Worm (Caenorhabditis elegans) whole organism, mixed stage, embryonic: ENCODE data around the gene C27B7.7.
A peak's percentile ranks its signal among the peaks of the same experiment; 100 is the strongest.

Experiments used
- M03D4.4 ChIP-seq: sonication (generic microtip); optimal IDR thresholded peaks from 2 replicates; lab custom pipeline; 2017; ENCODE audit warnings: mild to moderate bottlenecking, missing genetic modification characterization, missing compliant biosample characterization
- blmp-1 ChIP-seq: fragments of 150-350 bp; optimal IDR thresholded peaks from 2 replicates; lab custom pipeline; 2014; ENCODE audit warnings: missing biosample characterization, missing genetic modification characterization
- ceh-39 ChIP-seq: fragments of 150-350 bp; optimal IDR thresholded peaks from 2 replicates; lab custom pipeline; 2014; ENCODE audit warnings: missing biosample characterization, missing genetic modification characterization
- ceh-43 ChIP-seq: fragments of 200-800 bp; sonication (Bioruptor generic); optimal IDR thresholded peaks from 2 replicates; lab custom pipeline; 2018; ENCODE audit warnings: mild to moderate bottlenecking, missing genetic modification characterization, moderate library complexity, missing compliant biosample characterization
- ceh-83 ChIP-seq: fragments of 200-800 bp; sonication (Bioruptor generic); optimal IDR thresholded peaks from 2 replicates; lab custom pipeline; 2018; ENCODE audit warnings: mild to moderate bottlenecking, missing genetic modification characterization, missing compliant biosample characterization
- ces-1 ChIP-seq: fragments of 150-350 bp; optimal IDR thresholded peaks from 2 replicates; lab custom pipeline; 2014; ENCODE audit warnings: missing biosample characterization, missing genetic modification reagents, missing genetic modification characterization
- cnd-1 ChIP-seq: fragments of 200-800 bp; sonication (Bioruptor generic); optimal IDR thresholded peaks from 2 replicates; lab custom pipeline; 2018; ENCODE audit warnings: mild to moderate bottlenecking, missing genetic modification characterization, missing compliant biosample characterization
- drap-1 ChIP-seq: fragments of 200-800 bp; sonication (Bioruptor generic); optimal IDR thresholded peaks from 3 replicates; lab custom pipeline; 2018; ENCODE audit warnings: mild to moderate bottlenecking, missing genetic modification characterization, missing compliant biosample characterization
- elt-1 ChIP-seq: sonication (generic microtip); optimal IDR thresholded peaks from 2 replicates; lab custom pipeline; 2017; ENCODE audit warnings: missing genetic modification characterization, mild to moderate bottlenecking, missing compliant biosample characterization, antibody characterized with exemption, moderate library complexity, borderline replicate concordance; ENCODE audit not compliant: insufficient read depth
- elt-3 ChIP-seq: fragments of 150-350 bp; optimal IDR thresholded peaks from 2 replicates; lab custom pipeline; 2014; ENCODE audit warnings: missing biosample characterization, missing genetic modification characterization
- flh-1 ChIP-seq: fragments of 200-800 bp; sonication (Bioruptor generic); optimal IDR thresholded peaks from 2 replicates; lab custom pipeline; 2018; ENCODE audit warnings: mild to moderate bottlenecking, missing genetic modification characterization, moderate library complexity, missing compliant biosample characterization
- ham-2 ChIP-seq: fragments of 200-800 bp; sonication (Bioruptor generic); optimal IDR thresholded peaks from 2 replicates; lab custom pipeline; 2018; ENCODE audit warnings: mild to moderate bottlenecking, missing genetic modification characterization, missing compliant biosample characterization
- hlh-1 ChIP-seq: fragments of 150-350 bp; optimal IDR thresholded peaks from 2 replicates; lab custom pipeline; 2014; ENCODE audit warnings: missing biosample characterization, missing genetic modification reagents, missing genetic modification characterization
- lin-13 ChIP-seq: fragments of 150-350 bp; optimal IDR thresholded peaks from 2 replicates; lab custom pipeline; 2014; ENCODE audit warnings: missing biosample characterization, missing genetic modification characterization
- lin-32 ChIP-seq: fragments of 200-800 bp; sonication (Bioruptor generic); optimal IDR thresholded peaks from 2 replicates; lab custom pipeline; 2018; ENCODE audit warnings: mild to moderate bottlenecking, missing genetic modification characterization, missing compliant biosample characterization
- lsy-2 ChIP-seq: fragments of 150-350 bp; optimal IDR thresholded peaks from 2 replicates; lab custom pipeline; 2014; ENCODE audit warnings: missing biosample characterization, missing genetic modification characterization
- mab-5 ChIP-seq: fragments of 150-350 bp; optimal IDR thresholded peaks from 2 replicates; lab custom pipeline; 2014; ENCODE audit warnings: missing biosample characterization, missing genetic modification characterization
- mep-1 ChIP-seq: fragments of 150-350 bp; optimal IDR thresholded peaks from 2 replicates; lab custom pipeline; 2017; ENCODE audit warnings: missing biosample characterization, missing genetic modification reagents, missing genetic modification characterization, inconsistent platforms
- mls-2 ChIP-seq: sonication (generic microtip); optimal IDR thresholded peaks from 2 replicates; lab custom pipeline; 2016; ENCODE audit warnings: mild to moderate bottlenecking, missing genetic modification characterization, moderate library complexity, missing compliant biosample characterization
- nhr-12 ChIP-seq: fragments of 150-350 bp; optimal IDR thresholded peaks from 2 replicates; lab custom pipeline; 2014; ENCODE audit warnings: missing biosample characterization, missing genetic modification characterization
- nhr-2 ChIP-seq: fragments of 150-350 bp; optimal IDR thresholded peaks from 2 replicates; lab custom pipeline; 2014; ENCODE audit warnings: missing biosample characterization, missing genetic modification characterization
- nhr-28 ChIP-seq: fragments of 150-350 bp; optimal IDR thresholded peaks from 2 replicates; lab custom pipeline; 2014; ENCODE audit warnings: missing biosample characterization, missing genetic modification characterization
- nhr-76 ChIP-seq: sonication (generic microtip); optimal IDR thresholded peaks from 2 replicates; lab custom pipeline; 2017; ENCODE audit warnings: missing biosample characterization, missing genetic modification characterization
- pha-4 ChIP-seq: fragments of 150-350 bp; optimal IDR thresholded peaks from 2 replicates; lab custom pipeline; 2018; ENCODE audit warnings: missing biosample characterization, missing genetic modification reagents, missing genetic modification characterization
- sem-2 ChIP-seq: fragments of 200-800 bp; sonication (Bioruptor generic); optimal IDR thresholded peaks from 2 replicates; lab custom pipeline; 2018; ENCODE audit warnings: mild to moderate bottlenecking, missing genetic modification characterization, missing compliant biosample characterization
- snpc-4 ChIP-seq: fragments of 150-350 bp; optimal IDR thresholded peaks from 2 replicates; lab custom pipeline; 2014; ENCODE audit warnings: missing biosample characterization, missing genetic modification characterization
- tbx-8 ChIP-seq: fragments of 200-800 bp; sonication (Bioruptor generic); optimal IDR thresholded peaks from 2 replicates; lab custom pipeline; 2018; ENCODE audit warnings: mild to moderate bottlenecking, missing genetic modification characterization, moderate library complexity, missing compliant biosample characterization
- unc-120 ChIP-seq: sonication (generic microtip); optimal IDR thresholded peaks from 2 replicates; lab custom pipeline; 2017; ENCODE audit warnings: missing genetic modification characterization, missing compliant biosample characterization; ENCODE audit not compliant: poor library complexity, severe bottlenecking
- unc-39 ChIP-seq: fragments of 150-350 bp; optimal IDR thresholded peaks from 2 replicates; lab custom pipeline; 2014; ENCODE audit warnings: missing biosample characterization, missing genetic modification characterization
- unc-62 ChIP-seq: fragments of 150-350 bp; optimal IDR thresholded peaks from 2 replicates; lab custom pipeline; 2014; ENCODE audit warnings: missing biosample characterization, missing genetic modification reagents, missing genetic modification characterization
- zip-8 ChIP-seq: fragments of 150-350 bp; optimal IDR thresholded peaks from 2 replicates; lab custom pipeline; 2014; ENCODE audit warnings: missing biosample characterization, missing genetic modification characterization

The C27B7.7 gene

DNA sequence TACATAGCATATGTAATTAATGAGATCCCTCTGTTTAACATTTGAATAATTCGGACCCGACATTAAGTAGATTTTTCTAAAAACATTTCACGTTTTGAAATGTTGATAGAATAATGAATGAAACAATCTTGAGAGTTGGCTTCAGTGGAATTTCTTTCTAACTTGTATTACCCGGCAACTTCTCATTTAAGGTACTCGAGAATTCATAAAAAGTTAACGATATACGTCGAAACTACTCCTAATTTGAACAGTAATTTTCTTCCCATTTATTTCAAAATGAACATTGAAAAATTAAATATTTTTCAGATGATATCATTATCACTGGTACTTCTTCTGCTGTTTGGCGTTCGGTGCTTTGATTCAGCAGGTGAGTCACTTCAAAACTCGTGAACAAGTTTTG, at the start of gene C27B7.7:
Gene C27B7.7 (plus strand): TSS at position 301 of the 400 bp plus-strand sequence.
- TF ChIP-seq ces-1 (no peak), zip-8 (tag; lab: Kevin White, UChicago) (no peak)

DNA sequence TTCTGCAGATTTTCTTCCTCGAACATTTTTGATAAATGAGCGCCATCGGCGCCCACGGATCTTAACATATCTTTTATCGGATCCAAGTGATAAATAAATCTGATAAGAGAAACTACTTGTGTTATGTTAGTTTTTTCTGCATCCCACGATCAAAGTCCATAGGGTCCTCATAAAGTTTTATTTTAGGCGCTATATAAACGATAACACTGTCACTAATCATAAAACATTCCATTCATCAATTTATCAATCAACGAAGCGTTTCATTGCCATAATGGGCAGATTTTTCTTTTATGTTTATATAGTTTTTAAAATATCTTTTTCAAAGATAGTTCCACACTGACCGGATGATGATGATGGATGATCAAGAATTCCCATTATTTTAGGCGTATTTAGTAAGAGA, 42.2 kb upstream of the C27B7.7 start:
- no peak for TF ChIP-seq zip-8 (tag; lab: Kevin White, UChicago)
- TF ChIP-seq cnd-1 (tag; lab: Kevin White, UChicago) = no peak
- TF ChIP-seq ces-1 = no peak

DNA sequence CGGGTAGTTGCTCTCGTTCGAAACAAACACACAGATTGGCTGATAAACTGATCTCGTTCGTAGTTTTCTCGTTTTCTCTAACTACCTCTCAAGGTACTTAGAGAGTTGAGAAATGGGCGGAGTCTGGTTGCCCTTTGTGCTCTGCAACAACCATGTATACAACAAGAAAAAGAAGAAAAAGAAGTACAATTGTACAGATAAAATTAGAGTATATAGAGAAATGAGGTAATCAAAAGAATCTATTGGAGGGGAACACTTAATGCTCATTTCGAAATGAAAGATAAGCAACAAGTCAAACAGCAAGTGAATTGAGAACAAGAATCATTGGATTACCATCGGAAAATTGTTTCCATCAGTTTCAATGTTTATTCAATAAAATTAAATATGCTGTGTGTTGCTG, 41.5 kb upstream of the C27B7.7 start, which contains the start of gene C09G9.1:
Gene C09G9.1 (minus strand): TSS at position 143 of the 400 bp plus-strand sequence.
- no peak for TF ChIP-seq ces-1
- TF ChIP-seq elt-3 (tag; lab: Kevin White, UChicago) = no peak
- TF ChIP-seq ceh-83 = no peak
- TF ChIP-seq nhr-12 (tag; lab: Kevin White, UChicago) = no peak
- no peak for TF ChIP-seq blmp-1 (tag; lab: Kevin White, UChicago)

DNA sequence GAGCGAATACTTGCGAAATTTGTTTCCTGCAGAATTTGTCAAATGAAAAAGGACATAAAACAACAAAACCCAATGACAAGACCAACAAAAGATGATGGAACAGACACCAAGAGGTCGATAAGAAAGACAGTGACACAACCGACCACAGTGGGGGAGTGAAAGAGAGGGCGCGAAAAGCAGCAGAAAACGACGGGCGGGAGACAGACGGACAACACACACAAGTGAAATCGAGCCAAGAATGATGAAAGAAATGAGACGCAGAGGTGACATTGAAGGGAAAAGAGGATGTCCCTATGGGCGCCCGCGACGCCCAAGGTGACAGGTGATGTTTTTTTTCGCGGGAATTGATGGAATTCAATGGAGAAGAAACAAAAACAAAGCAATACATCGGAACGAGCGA, 40.8 kb upstream of the C27B7.7 start:
- TF ChIP-seq unc-120 (tag; lab: Kevin White, UChicago) (peak; percentile 81), blmp-1 (tag; lab: Kevin White, UChicago) (no peak), unc-62 (GFP tag; lab: Kevin White, UChicago) (peak; percentile 69)

ce11 chrIV:8867562-8867961, 39.3 kb upstream of the C27B7.7 start:
- TF ChIP-seq lsy-2 = no peak
- TF ChIP-seq mab-5 (tag; lab: Kevin White, UChicago) = no peak
- no peak for TF ChIP-seq unc-120 (tag; lab: Kevin White, UChicago)
- no peak for TF ChIP-seq drap-1 (GFP tag; lab: Kevin White, UChicago)

- TF ChIP-seq pha-4 (tag; lab: Kevin White, UChicago) = no peak
- no peak for TF ChIP-seq elt-1 (tag; lab: Kevin White, UChicago)
- no peak for TF ChIP-seq nhr-2 (tag; lab: Kevin White, UChicago)
- no peak for TF ChIP-seq nhr-28 (tag; lab: Kevin White, UChicago)
- TF ChIP-seq mep-1 (tag; lab: Kevin White, UChicago) = peak; percentile 5
- no peak for TF ChIP-seq unc-62 (GFP tag; lab: Kevin White, UChicago)
- TF ChIP-seq lsy-2 = peak; percentile 7
- no peak for TF ChIP-seq M03D4.4
- no peak for TF ChIP-seq lin-13
- TF ChIP-seq cnd-1 (tag; lab: Kevin White, UChicago) = no peak
- TF ChIP-seq zip-8 (tag; lab: Kevin White, UChicago) = no peak
- no peak for TF ChIP-seq ceh-43
- TF ChIP-seq mab-5 (tag; lab: Kevin White, UChicago) = no peak
- TF ChIP-seq mls-2 (tag; lab: Kevin White, UChicago) = no peak
- no peak for TF ChIP-seq elt-3 (tag; lab: Kevin White, UChicago)
- no peak for TF ChIP-seq sem-2 (GFP tag; lab: Kevin White, UChicago)
- TF ChIP-seq snpc-4 = no peak
- TF ChIP-seq hlh-1 (tag; lab: Kevin White, UChicago) = peak; percentile 5
- TF ChIP-seq ces-1 = no peak
- no peak for TF ChIP-seq nhr-76 (tag; lab: Kevin White, UChicago)
- TF ChIP-seq drap-1 (GFP tag; lab: Kevin White, UChicago) = no peak
- TF ChIP-seq tbx-8 (GFP tag; lab: Kevin White, UChicago) = no peak
- no peak for TF ChIP-seq unc-120 (tag; lab: Kevin White, UChicago)
- no peak for TF ChIP-seq ceh-39 (tag; lab: Kevin White, UChicago)
- TF ChIP-seq flh-1 = no peak
- TF ChIP-seq blmp-1 (tag; lab: Kevin White, UChicago) = no peak
These were observed 37.2 kb upstream of the C27B7.7 start, which contains the start of gene npp-23 for ce11 chrIV:8869624-8870023. Gene npp-23 (minus strand): TSS chrIV:8869679.

- TF ChIP-seq blmp-1 (tag; lab: Kevin White, UChicago) = no peak
- no peak for TF ChIP-seq lsy-2
- TF ChIP-seq ham-2 (GFP tag; lab: Kevin White, UChicago) = no peak
- TF ChIP-seq lin-32 (GFP tag; lab: Kevin White, UChicago) = no peak
- TF ChIP-seq cnd-1 (tag; lab: Kevin White, UChicago) = no peak
- TF ChIP-seq unc-39 (tag; lab: Kevin White, UChicago) = no peak
- TF ChIP-seq ceh-83 = no peak
These were observed 33.9 kb upstream of the C27B7.7 start, which contains the start of gene C09G9.3 for ce11 chrIV:8872958-8873357. Gene C09G9.3 (minus strand): TSS chrIV:8873058.
